In the genomic region with DNA sequence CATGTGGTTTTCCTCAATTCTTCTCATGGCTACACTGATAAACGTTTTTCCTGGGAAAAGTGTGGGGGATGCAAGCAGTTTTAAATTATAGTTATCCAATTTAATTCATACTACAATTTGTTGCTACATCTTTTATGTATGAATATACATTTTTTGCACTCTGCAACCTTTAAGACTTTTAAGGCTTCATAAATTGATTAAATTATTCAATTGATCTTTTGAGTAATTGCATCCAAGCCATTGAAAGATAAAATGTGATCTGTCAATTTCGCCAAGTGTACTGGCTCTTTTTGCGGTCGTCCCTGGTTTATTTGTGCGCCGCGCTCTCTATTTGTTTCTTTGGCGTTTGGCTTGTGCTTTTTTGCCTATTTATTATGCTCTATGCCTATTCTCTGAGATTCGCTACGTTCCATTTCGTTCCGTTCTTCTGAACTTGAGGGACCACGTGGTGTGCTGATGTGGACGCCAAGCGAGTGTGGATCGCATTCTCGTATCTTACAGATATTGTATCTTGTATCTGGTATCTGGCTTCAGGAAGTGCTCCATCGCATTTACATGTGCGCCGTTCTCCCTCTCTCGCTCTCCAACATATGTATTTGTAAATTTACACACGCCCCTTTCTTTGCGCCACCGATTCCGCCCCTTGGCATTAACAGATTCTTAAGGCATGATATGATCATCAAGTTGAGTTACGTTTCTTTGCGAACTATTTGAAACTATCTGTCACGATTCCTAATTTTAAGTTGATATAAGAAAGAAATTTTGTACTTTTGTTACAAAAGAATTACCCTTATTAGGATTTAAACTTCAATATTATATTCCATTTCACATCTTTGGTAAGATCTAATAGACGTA, we compare ENCODE assay signal across 2 fruit fly cellular contexts.
TF ChIP-seq lines count a peak whose summit lies in the region.

No protein-coding gene starts in this region.

TF ChIP-seq in whole organism, embryonic, 481 proteins besides CTCF, POLR2A, EP300 and RAD21 (continued from another document and continues in another):
- TF ChIP-seq zf30C (GFP tag; optimal IDR thresholded peaks at IDR 0.05; lab: Kevin White, UChicago) (peak; percentile 63), Deaf1 (tag; optimal IDR thresholded peaks at IDR 0.05; lab: Kevin White, UChicago) (peak; percentile 46), CG15514 (GFP tag; optimal IDR thresholded peaks at IDR 0.05; lab: Kevin White, UChicago) (peak; percentile 80), Doc2 (GFP tag; IDR thresholded peaks at IDR 0.05; lab: Robert Waterston, UW) (peak; percentile 40; the same call in 1 of the 2 replicates), chn (GFP tag; optimal IDR thresholded peaks at IDR 0.05; lab: Kevin White, UChicago) (peak; percentile 60), Six4 (GFP tag; optimal IDR thresholded peaks at IDR 0.05; lab: Kevin White, UChicago) (peak; percentile 45), CG11456 (GFP tag; IDR thresholded peaks at IDR 0.05; lab: Robert Waterston, UW) (peak; percentile 86), CG14667 (GFP tag; IDR thresholded peaks at IDR 0.05; lab: Robert Waterston, UW) (peak; percentile 73; the same call in 1 of the 2 replicates), Hr39 (optimal IDR thresholded peaks at IDR 0.05; lab: Kevin White, UChicago) (no peak), disco-r (GFP tag; optimal IDR thresholded peaks at IDR 0.05; lab: Kevin White, UChicago) (peak; percentile 83), CG31388 (GFP tag; optimal IDR thresholded peaks at IDR 0.05; lab: Kevin White, UChicago) (peak; percentile 25), CG3407 (GFP tag; optimal IDR thresholded peaks at IDR 0.05; lab: Kevin White, UChicago) (peak; percentile 47), mam (GFP tag; optimal IDR thresholded peaks at IDR 0.05; lab: Kevin White, UChicago) (peak; percentile 94), hb (GFP tag; IDR thresholded peaks at IDR 0.05; lab: Robert Waterston, UW; ENCODE audit: partially characterized antibody) (no peak), CG30403 (GFP tag; optimal IDR thresholded peaks at IDR 0.05; lab: Kevin White, UChicago) (peak; percentile 92), chif (GFP tag; optimal IDR thresholded peaks at IDR 0.05; lab: Kevin White, UChicago) (peak; percentile 77 to 78), CG7271 (tag; optimal IDR thresholded peaks at IDR 0.05; lab: Kevin White, UChicago) (no peak), HLH54F (GFP tag; optimal IDR thresholded peaks at IDR 0.05; lab: Kevin White, UChicago) (peak; percentile 92), CG9609 (GFP tag; optimal IDR thresholded peaks at IDR 0.05; lab: Kevin White, UChicago) (peak; percentile 81), Hey (tag; optimal IDR thresholded peaks at IDR 0.05; lab: Kevin White, UChicago) (peak; percentile 30), gt (GFP tag; IDR thresholded peaks at IDR 0.05; lab: Robert Waterston, UW) (0 out of 2 replicates have a peak, but pooled peaks have one; percentile 21), CG12236 (GFP tag; optimal IDR thresholded peaks at IDR 0.05; lab: Kevin White, UChicago) (peak; percentile 11), CG4617 (GFP tag; optimal IDR thresholded peaks at IDR 0.05; lab: Kevin White, UChicago; ENCODE audit: borderline replicate concordance) (peak; percentile 24), CG10209 (GFP tag; optimal IDR thresholded peaks at IDR 0.05; lab: Kevin White, UChicago) (peak; percentile 88), Awh (GFP tag; IDR thresholded peaks at IDR 0.05; lab: Robert Waterston, UW) (no peak), Mrtf (GFP tag; IDR thresholded peaks at IDR 0.05; lab: Robert Waterston, UW) (peak; percentile 76), danr (GFP tag; IDR thresholded peaks at IDR 0.05; lab: Robert Waterston, UW) (peak; percentile 86), CG1792 (GFP tag; optimal IDR thresholded peaks at IDR 0.05; lab: Kevin White, UChicago) (peak; percentile 83), CG17912 (GFP tag; optimal IDR thresholded peaks at IDR 0.05; lab: Kevin White, UChicago) (no peak), CG17359 (tag; optimal IDR thresholded peaks at IDR 0.05; lab: Kevin White, UChicago) (peak; percentile 81), fd96Cb (tag; optimal IDR thresholded peaks at IDR 0.05; lab: Kevin White, UChicago) (peak; percentile 70), CkIIα-i1 (GFP tag; IDR thresholded peaks at IDR 0.05; lab: Robert Waterston, UW) (no peak), CG10274 (GFP tag; optimal IDR thresholded peaks at IDR 0.05; lab: Kevin White, UChicago) (peak; percentile 77), CG18262 (tag; optimal IDR thresholded peaks at IDR 0.05; lab: Kevin White, UChicago) (peak; percentile 63), Dek (tag; optimal IDR thresholded peaks at IDR 0.05; lab: Kevin White, UChicago) (peak; percentile 90), CG34422 (GFP tag; IDR thresholded peaks at IDR 0.05; lab: Robert Waterston, UW) (peak; percentile 73; the same call in 2 of the 3 replicates), CG14860 (GFP tag; IDR thresholded peaks at IDR 0.05; lab: Robert Waterston, UW; ENCODE audit: partially characterized antibody) (no peak), CG2116 (GFP tag; optimal IDR thresholded peaks at IDR 0.05; lab: Kevin White, UChicago) (peak; percentile 48), Vsx1 (GFP tag; optimal IDR thresholded peaks at IDR 0.05; lab: Kevin White, UChicago) (peak; percentile 55), CG2678 (tag; optimal IDR thresholded peaks at IDR 0.05; lab: Kevin White, UChicago) (peak; percentile 94), vfl (GFP tag; optimal IDR thresholded peaks at IDR 0.05; lab: Kevin White, UChicago) (peak; percentile 88), eyg (GFP tag; optimal IDR thresholded peaks at IDR 0.05; lab: Kevin White, UChicago) (peak; percentile 75), Pdp1 (GFP tag; optimal IDR thresholded peaks at IDR 0.05; lab: Kevin White, UChicago) (peak; percentile 70 to 91), Scr (GFP tag; IDR thresholded peaks at IDR 0.05; lab: Robert Waterston, UW; ENCODE audit: partially characterized antibody) (no peak), NC2β (GFP tag; optimal IDR thresholded peaks at IDR 0.05; lab: Kevin White, UChicago) (peak; percentile 45), CG13424 (tag; optimal IDR thresholded peaks at IDR 0.05; lab: Kevin White, UChicago) (peak; percentile 84), Asciz (GFP tag; optimal IDR thresholded peaks at IDR 0.05; lab: Kevin White, UChicago) (peak; percentile 68), CG13287 (GFP tag; IDR thresholded peaks at IDR 0.05; lab: Robert Waterston, UW; ENCODE audit: partially characterized antibody) (peak; percentile 11; the same call in 1 of the 2 replicates), CG17328 (GFP tag; IDR thresholded peaks at IDR 0.05; lab: Robert Waterston, UW) (peak; percentile 58; the same call in 1 of the 2 replicates), ssp (GFP tag; IDR thresholded peaks at IDR 0.05; lab: Robert Waterston, UW) (peak; percentile 57), B-H2 (GFP tag; optimal IDR thresholded peaks at IDR 0.05; lab: Kevin White, UChicago) (peak; percentile 57), CG12155 (GFP tag; optimal IDR thresholded peaks at IDR 0.05; lab: Kevin White, UChicago) (peak; percentile 83), CG8359 (GFP tag; optimal IDR thresholded peaks at IDR 0.05; lab: Kevin White, UChicago; ENCODE audit: borderline replicate concordance) (no peak), stwl (tag; optimal IDR thresholded peaks at IDR 0.05; lab: Kevin White, UChicago) (no peak), CG3281 (GFP tag; optimal IDR thresholded peaks at IDR 0.05; lab: Kevin White, UChicago) (peak; percentile 94), Abd-B (GFP tag; optimal IDR thresholded peaks at IDR 0.05; lab: Kevin White, UChicago) (peak; percentile 76), CG11085 (GFP tag; IDR thresholded peaks at IDR 0.05; lab: Robert Waterston, UW) (peak; percentile 87), trh (GFP tag; optimal IDR thresholded peaks at IDR 0.05; lab: Kevin White, UChicago) (peak; percentile 40)

TF ChIP-seq in whole organism, prepupa, 60 proteins besides CTCF, POLR2A, EP300 and RAD21 (continued from another document):
- TF ChIP-seq Eip75B (GFP tag; optimal IDR thresholded peaks at IDR 0.05; lab: Kevin White, UChicago), result peak; percentile 72
- peak; percentile 95 for TF ChIP-seq eg (GFP tag; IDR thresholded peaks at IDR 0.05; lab: Robert Waterston, UW)
- TF ChIP-seq Smox (GFP tag; optimal IDR thresholded peaks at IDR 0.05; lab: Kevin White, UChicago), result no peak
- peak; percentile 96 for TF ChIP-seq Hr4 (GFP tag; optimal IDR thresholded peaks at IDR 0.05; lab: Kevin White, UChicago)
- TF ChIP-seq CG6854 (GFP tag; optimal IDR thresholded peaks at IDR 0.05; lab: Kevin White, UChicago), result no peak
- peak; percentile 62 for TF ChIP-seq CG6808 (GFP tag; optimal IDR thresholded peaks at IDR 0.05; lab: Kevin White, UChicago)
- peak; percentile 46 for TF ChIP-seq fd59A (GFP tag; optimal IDR thresholded peaks at IDR 0.05; lab: Kevin White, UChicago)
- TF ChIP-seq salr (GFP tag; optimal IDR thresholded peaks at IDR 0.05; lab: Kevin White, UChicago), result peak in 1 of 2 experiments; percentile 94
- TF ChIP-seq spab (GFP tag; optimal IDR thresholded peaks at IDR 0.05; lab: Kevin White, UChicago), result peak; percentile 47
- no peak for TF ChIP-seq topi (GFP tag; optimal IDR thresholded peaks at IDR 0.05; lab: Kevin White, UChicago)
- TF ChIP-seq CG10631 (GFP tag; optimal IDR thresholded peaks at IDR 0.05; lab: Kevin White, UChicago), result peak; percentile 86
- no peak for TF ChIP-seq fd85E (GFP tag; optimal IDR thresholded peaks at IDR 0.05; lab: Kevin White, UChicago)
TF ChIP-seq in whole organism, prepupa: peak in this region for 40.
